Fruit fly (Drosophila melanogaster): Measurements from ENCODE around the gene Gdi.

Gdi gene

dm6 chr2L:9500454-9500853 is 5.8 kb upstream of the Gdi start:
- TF ChIP-seq kay (GFP tag; ENCODE audit: borderline replicate concordance) (peak; percentile 94), Clk (GFP tag; optimal IDR thresholded peaks at IDR 0.05) (no peak), CG33017 (tag; optimal IDR thresholded peaks at IDR 0.05) (no peak)

dm6 chr2L:9498985-9499249 is 4.2 kb upstream of the Gdi start:
- no peak for TF ChIP-seq CG7045 (GFP tag; optimal IDR thresholded peaks at IDR 0.05)
- no peak for TF ChIP-seq cic (GFP tag; optimal IDR thresholded peaks at IDR 0.05)
- TF ChIP-seq CG12768 (GFP tag; optimal IDR thresholded peaks at IDR 0.05), result no peak
- no peak for TF ChIP-seq Clk (GFP tag; optimal IDR thresholded peaks at IDR 0.05)
- TF ChIP-seq CG7101 (tag; optimal IDR thresholded peaks at IDR 0.05), result no peak
- TF ChIP-seq kay (GFP tag; ENCODE audit: borderline replicate concordance), result no peak
- no peak for TF ChIP-seq CG33017 (tag; optimal IDR thresholded peaks at IDR 0.05)
- no peak for TF ChIP-seq CG11617 (GFP tag; optimal IDR thresholded peaks at IDR 0.05)
- no peak for TF ChIP-seq bab1 (GFP tag; optimal IDR thresholded peaks at IDR 0.05)
- TF ChIP-seq CG14711 (tag; optimal IDR thresholded peaks at IDR 0.05), result no peak
- no peak for TF ChIP-seq ovo (GFP tag; optimal IDR thresholded peaks at IDR 0.05)
- TF ChIP-seq Mnt (GFP tag; optimal IDR thresholded peaks at IDR 0.05), result no peak
- no peak for TF ChIP-seq CG5204 (GFP tag; optimal IDR thresholded peaks at IDR 0.05)
- TF ChIP-seq Hr96 (GFP tag; optimal IDR thresholded peaks at IDR 0.05), result no peak
- TF ChIP-seq toe (GFP tag; optimal IDR thresholded peaks at IDR 0.05), result no peak
- no peak for TF ChIP-seq Crg-1 (GFP tag; optimal IDR thresholded peaks at IDR 0.05)
- TF ChIP-seq cnc (optimal IDR thresholded peaks at IDR 0.05), result no peak
- TF ChIP-seq pad (GFP tag; optimal IDR thresholded peaks at IDR 0.05), result no peak

- TF ChIP-seq kay (GFP tag; ENCODE audit: borderline replicate concordance) (peak; percentile 91), bab1 (GFP tag; optimal IDR thresholded peaks at IDR 0.05) (peak; percentile 90), CG7101 (tag; optimal IDR thresholded peaks at IDR 0.05) (peak; percentile 55), pad (GFP tag; optimal IDR thresholded peaks at IDR 0.05) (no peak), CG11617 (GFP tag; optimal IDR thresholded peaks at IDR 0.05) (peak; percentile 17), cic (GFP tag; optimal IDR thresholded peaks at IDR 0.05) (peak; percentile 85), Clk (GFP tag; optimal IDR thresholded peaks at IDR 0.05) (no peak), Mnt (GFP tag; optimal IDR thresholded peaks at IDR 0.05) (peak; percentile 42), CG14711 (tag; optimal IDR thresholded peaks at IDR 0.05) (peak; percentile 60)
Observed at dm6 chr2L:9498185-9498984, 3.7 kb upstream of the Gdi start.

- no peak for TF ChIP-seq CG14711 (tag; optimal IDR thresholded peaks at IDR 0.05)
- peak; percentile 64 for TF ChIP-seq cic (GFP tag; optimal IDR thresholded peaks at IDR 0.05)
- peak; percentile 94 for TF ChIP-seq ovo (GFP tag; optimal IDR thresholded peaks at IDR 0.05)
- TF ChIP-seq Crg-1 (GFP tag; optimal IDR thresholded peaks at IDR 0.05), result no peak
- TF ChIP-seq Clk (GFP tag; optimal IDR thresholded peaks at IDR 0.05), result no peak
- no peak for TF ChIP-seq CG33017 (tag; optimal IDR thresholded peaks at IDR 0.05)
- TF ChIP-seq CG5204 (GFP tag; optimal IDR thresholded peaks at IDR 0.05), result no peak
- TF ChIP-seq pad (GFP tag; optimal IDR thresholded peaks at IDR 0.05), result peak; percentile 98
- no peak for TF ChIP-seq cnc (optimal IDR thresholded peaks at IDR 0.05)
- no peak for TF ChIP-seq CG7045 (GFP tag; optimal IDR thresholded peaks at IDR 0.05)
- peak; percentile 13 for TF ChIP-seq CG1620 (GFP tag; optimal IDR thresholded peaks at IDR 0.05)
- TF ChIP-seq CG11617 (GFP tag; optimal IDR thresholded peaks at IDR 0.05), result no peak
- no peak for TF ChIP-seq bab1 (GFP tag; optimal IDR thresholded peaks at IDR 0.05)
- peak; percentile 52 for TF ChIP-seq CG12768 (GFP tag; optimal IDR thresholded peaks at IDR 0.05)
- TF ChIP-seq tj (GFP tag; optimal IDR thresholded peaks at IDR 0.05), result no peak
- peak; percentile 0 for TF ChIP-seq CG7101 (tag; optimal IDR thresholded peaks at IDR 0.05)
- no peak for TF ChIP-seq kay (GFP tag; ENCODE audit: borderline replicate concordance)
Observed at dm6 chr2L:9497285-9497660, 2.6 kb upstream of the Gdi start.

- TF ChIP-seq Crg-1 (GFP tag; optimal IDR thresholded peaks at IDR 0.05), result no peak
- TF ChIP-seq CG33017 (tag; optimal IDR thresholded peaks at IDR 0.05), result no peak
- TF ChIP-seq Clk (GFP tag; optimal IDR thresholded peaks at IDR 0.05), result no peak
- TF ChIP-seq CG5204 (GFP tag; optimal IDR thresholded peaks at IDR 0.05), result peak; percentile 9
- no peak for TF ChIP-seq Mnt (GFP tag; optimal IDR thresholded peaks at IDR 0.05)
- no peak for TF ChIP-seq tj (GFP tag; optimal IDR thresholded peaks at IDR 0.05)
- TF ChIP-seq pad (GFP tag; optimal IDR thresholded peaks at IDR 0.05), result peak; percentile 53
- peak; percentile 38 for TF ChIP-seq toe (GFP tag; optimal IDR thresholded peaks at IDR 0.05)
- TF ChIP-seq CG14711 (tag; optimal IDR thresholded peaks at IDR 0.05), result no peak
- peak; percentile 33 for TF ChIP-seq bab1 (GFP tag; optimal IDR thresholded peaks at IDR 0.05)
- TF ChIP-seq Hr96 (GFP tag; optimal IDR thresholded peaks at IDR 0.05), result no peak
- TF ChIP-seq CG7101 (tag; optimal IDR thresholded peaks at IDR 0.05), result no peak
- no peak for TF ChIP-seq cnc (optimal IDR thresholded peaks at IDR 0.05)
- TF ChIP-seq ovo (GFP tag; optimal IDR thresholded peaks at IDR 0.05), result peak; percentile 19
- TF ChIP-seq CG1620 (GFP tag; optimal IDR thresholded peaks at IDR 0.05), result no peak
- TF ChIP-seq CG11617 (GFP tag; optimal IDR thresholded peaks at IDR 0.05), result no peak
- peak; percentile 71 for TF ChIP-seq kay (GFP tag; ENCODE audit: borderline replicate concordance)
Observed at dm6 chr2L:9496378-9497284, 2.0 kb upstream of the Gdi start.

dm6 chr2L:9495870-9496269 is 1.2 kb upstream of the Gdi start:
- TF ChIP-seq CG7101 (tag; optimal IDR thresholded peaks at IDR 0.05), result no peak
- TF ChIP-seq CG5204 (GFP tag; optimal IDR thresholded peaks at IDR 0.05), result no peak
- no peak for TF ChIP-seq toe (GFP tag; optimal IDR thresholded peaks at IDR 0.05)
- no peak for TF ChIP-seq Mnt (GFP tag; optimal IDR thresholded peaks at IDR 0.05)
- no peak for TF ChIP-seq ovo (GFP tag; optimal IDR thresholded peaks at IDR 0.05)
- TF ChIP-seq CG33017 (tag; optimal IDR thresholded peaks at IDR 0.05), result no peak
- no peak for TF ChIP-seq pad (GFP tag; optimal IDR thresholded peaks at IDR 0.05)
- no peak for TF ChIP-seq CG12768 (GFP tag; optimal IDR thresholded peaks at IDR 0.05)
- no peak for TF ChIP-seq CG11617 (GFP tag; optimal IDR thresholded peaks at IDR 0.05)
- no peak for TF ChIP-seq cic (GFP tag; optimal IDR thresholded peaks at IDR 0.05)
- TF ChIP-seq CG7045 (GFP tag; optimal IDR thresholded peaks at IDR 0.05), result no peak
- TF ChIP-seq Crg-1 (GFP tag; optimal IDR thresholded peaks at IDR 0.05), result no peak
- TF ChIP-seq cnc (optimal IDR thresholded peaks at IDR 0.05), result no peak
- TF ChIP-seq Hr96 (GFP tag; optimal IDR thresholded peaks at IDR 0.05), result no peak
